Fruit fly (Drosophila melanogaster): Measurements from ENCODE around the gene CG7120.

dm6 chr3L:8421808-8422586, 26.2 kb downstream of the CG7120 start, which contains the start of gene CG32354:
- TF ChIP-seq psq (optimal IDR thresholded peaks at IDR 0.05) (no peak), usp (GFP tag; optimal IDR thresholded peaks at IDR 0.05) (no peak)
